Fruit fly (Drosophila melanogaster) whole organism, prepupa: Measurements from ENCODE around the gene Mct1.

Source experiments
- CG10631 ChIP-seq: fragments of 200-800 bp; sonication (Bioruptor generic); optimal IDR thresholded peaks from 2 replicates; lab custom pipeline; 2016; ENCODE audit warnings: missing biosample characterization, missing genetic modification characterization
- CG11294 ChIP-seq: fragments of 200-800 bp; sonication (Bioruptor generic); IDR thresholded peaks from 2 replicates; pipeline ENCODE4 v1.3.6; 2022; ENCODE audit warnings: missing biosample characterization, missing genetic modification characterization
- CG11762 ChIP-seq: fragments of 200-800 bp; sonication (Bioruptor generic); optimal IDR thresholded peaks from 3 replicates; lab custom pipeline; 2016; ENCODE audit warnings: missing biosample characterization, missing genetic modification characterization; ENCODE audit not compliant: insufficient read depth
- CG11902 ChIP-seq: fragments of 200-800 bp; sonication (Bioruptor generic); optimal IDR thresholded peaks from 3 replicates; lab custom pipeline; 2016; ENCODE audit warnings: missing biosample characterization, missing genetic modification characterization
- CG15336 ChIP-seq: fragments of 200-800 bp; sonication (Bioruptor generic); IDR thresholded peaks from 2 replicates; pipeline ENCODE4 v1.3.6; 2022; ENCODE audit warnings: missing biosample characterization, missing genetic modification characterization
- CG1621 ChIP-seq: fragments of 200-800 bp; sonication (Bioruptor generic); optimal IDR thresholded peaks from 3 replicates; lab custom pipeline; 2018; ENCODE audit warnings: missing biosample characterization, mild to moderate bottlenecking, missing genetic modification characterization
- CG16779 ChIP-seq: fragments of 200-800 bp; sonication (Bioruptor generic); optimal IDR thresholded peaks from 3 replicates; lab custom pipeline; 2017; ENCODE audit warnings: missing biosample characterization, mild to moderate bottlenecking, missing genetic modification characterization
- CG32006 ChIP-seq: fragments of 200-800 bp; sonication (Bioruptor generic); optimal IDR thresholded peaks from 3 replicates; lab custom pipeline; 2017; ENCODE audit warnings: missing biosample characterization, mild to moderate bottlenecking, missing genetic modification characterization
- CG34406 ChIP-seq: fragments of 200-800 bp; sonication (Bioruptor generic); optimal IDR thresholded peaks from 3 replicates; lab custom pipeline; 2016; ENCODE audit warnings: missing biosample characterization, missing genetic modification characterization
- CG3919 ChIP-seq: fragments of 200-800 bp; sonication (Bioruptor generic); optimal IDR thresholded peaks from 3 replicates; lab custom pipeline; 2016; ENCODE audit warnings: missing biosample characterization, missing genetic modification characterization
- CG4318 ChIP-seq: fragments of 200-800 bp; sonication (Bioruptor generic); optimal IDR thresholded peaks from 3 replicates; lab custom pipeline; 2017; ENCODE audit warnings: missing biosample characterization, mild to moderate bottlenecking, missing genetic modification characterization
- CG6808 ChIP-seq: fragments of 200-800 bp; sonication (Bioruptor generic); optimal IDR thresholded peaks from 3 replicates; lab custom pipeline; 2017; ENCODE audit warnings: missing biosample characterization, missing genetic modification characterization, mild to moderate bottlenecking, moderate library complexity, missing genetic modification reagents
- CG6854 ChIP-seq: fragments of 200-800 bp; sonication (Bioruptor generic); optimal IDR thresholded peaks from 2 replicates; lab custom pipeline; 2017; ENCODE audit warnings: missing biosample characterization, mild to moderate bottlenecking, missing genetic modification characterization
- CG7368 ChIP-seq: fragments of 200-800 bp; sonication (Bioruptor generic); optimal IDR thresholded peaks from 3 replicates; lab custom pipeline; 2016; ENCODE audit warnings: missing biosample characterization, missing genetic modification characterization
- CG8319 ChIP-seq: fragments of 200-800 bp; sonication (Bioruptor generic); optimal IDR thresholded peaks from 3 replicates; lab custom pipeline; 2016; ENCODE audit warnings: missing biosample characterization, missing genetic modification characterization
- CG8632 ChIP-seq: fragments of 200-800 bp; sonication (Bioruptor generic); optimal IDR thresholded peaks from 3 replicates; lab custom pipeline; 2016; ENCODE audit warnings: missing biosample characterization, missing genetic modification characterization
- CG9139 ChIP-seq: fragments of 200-800 bp; sonication (Bioruptor generic); optimal IDR thresholded peaks from 3 replicates; lab custom pipeline; 2017; ENCODE audit warnings: missing biosample characterization, mild to moderate bottlenecking, missing genetic modification characterization
- Eip78C ChIP-seq: fragments of 200-800 bp; sonication (Bioruptor generic); peaks from one replicate; lab custom pipeline; 2016; ENCODE audit warnings: missing biosample characterization, missing genetic modification characterization
- Ets21C ChIP-seq: fragments of 200-800 bp; sonication (Bioruptor generic); optimal IDR thresholded peaks from 3 replicates; lab custom pipeline; 2016; ENCODE audit warnings: missing biosample characterization, missing genetic modification characterization
- Ets96B ChIP-seq: fragments of 200-800 bp; optimal IDR thresholded peaks from 2 replicates; lab custom pipeline; 2019; ENCODE audit warnings: missing biosample characterization, mild to moderate bottlenecking, missing genetic modification characterization, moderate library complexity
- Hr38 ChIP-seq: sonication (Bioruptor generic); optimal IDR thresholded peaks from 2 replicates; lab custom pipeline; 2016; ENCODE audit warnings: missing biosample characterization, missing genetic modification characterization
- Hr4 ChIP-seq: fragments of 200-800 bp; sonication (Bioruptor generic); optimal IDR thresholded peaks from 3 replicates; lab custom pipeline; 2016; ENCODE audit warnings: missing biosample characterization, missing genetic modification characterization
- OdsH ChIP-seq: fragments of 200-800 bp; sonication (Bioruptor generic); optimal IDR thresholded peaks from 3 replicates; lab custom pipeline; 2016; ENCODE audit warnings: missing biosample characterization, missing genetic modification characterization
- Smox ChIP-seq: fragments of 200-800 bp; sonication (Bioruptor generic); optimal IDR thresholded peaks from 3 replicates; lab custom pipeline; 2016; ENCODE audit warnings: missing biosample characterization, missing genetic modification characterization
- Sox102F ChIP-seq: fragments of 200-800 bp; sonication (Bioruptor generic); optimal IDR thresholded peaks from 2 replicates; lab custom pipeline; 2016; ENCODE audit warnings: missing biosample characterization, mild to moderate bottlenecking, missing genetic modification characterization
- Sox14 ChIP-seq: fragments of 200-800 bp; sonication (Bioruptor generic); optimal IDR thresholded peaks from 3 replicates; lab custom pipeline; 2016; ENCODE audit warnings: missing biosample characterization, missing genetic modification characterization
- Sox15 ChIP-seq: fragments of 200-800 bp; sonication (Bioruptor generic); optimal IDR thresholded peaks from 3 replicates; lab custom pipeline; 2016; ENCODE audit warnings: missing biosample characterization, missing genetic modification characterization
- dac ChIP-seq: fragments of 200-800 bp; sonication (Bioruptor generic); optimal IDR thresholded peaks from 2 replicates; lab custom pipeline; 2017; ENCODE audit warnings: missing biosample characterization, mild to moderate bottlenecking, missing genetic modification characterization
- eg ChIP-seq: fragments of 200-800 bp; sonication (Bioruptor generic); IDR thresholded peaks from 3 replicates; pipeline ENCODE4 v1.3.6; 2022; ENCODE audit warnings: missing biosample characterization, missing genetic modification characterization
- fd59A ChIP-seq: fragments of 200-800 bp; sonication (Bioruptor generic); optimal IDR thresholded peaks from 2 replicates; lab custom pipeline; 2017; ENCODE audit warnings: missing biosample characterization, mild to moderate bottlenecking, missing genetic modification characterization, missing genetic modification reagents
- fd85E ChIP-seq: fragments of 200-800 bp; sonication (Bioruptor generic); optimal IDR thresholded peaks from 3 replicates; lab custom pipeline; 2016; ENCODE audit warnings: missing biosample characterization, missing genetic modification characterization
- lz ChIP-seq: fragments of 200-800 bp; sonication (Bioruptor generic); optimal IDR thresholded peaks from 3 replicates; lab custom pipeline; 2016; ENCODE audit warnings: missing biosample characterization, missing genetic modification characterization
- net ChIP-seq: fragments of 200-800 bp; sonication (Bioruptor generic); optimal IDR thresholded peaks from 3 replicates; lab custom pipeline; 2016; ENCODE audit warnings: missing biosample characterization, missing genetic modification characterization
- spab ChIP-seq: fragments of 200-800 bp; sonication (Bioruptor generic); optimal IDR thresholded peaks from 2 replicates; lab custom pipeline; 2017; ENCODE audit warnings: missing biosample characterization, mild to moderate bottlenecking, missing genetic modification characterization, missing genetic modification reagents
- svp ChIP-seq: fragments of 200-800 bp; sonication (Bioruptor generic); peaks from one replicate; lab custom pipeline; 2016; ENCODE audit warnings: missing biosample characterization, missing genetic modification characterization
- vri ChIP-seq: fragments of 200-800 bp; sonication (Bioruptor generic); optimal IDR thresholded peaks from 3 replicates; lab custom pipeline; 2016; ENCODE audit warnings: missing biosample characterization, mild to moderate bottlenecking, missing genetic modification characterization

The Mct1 gene

DNA sequence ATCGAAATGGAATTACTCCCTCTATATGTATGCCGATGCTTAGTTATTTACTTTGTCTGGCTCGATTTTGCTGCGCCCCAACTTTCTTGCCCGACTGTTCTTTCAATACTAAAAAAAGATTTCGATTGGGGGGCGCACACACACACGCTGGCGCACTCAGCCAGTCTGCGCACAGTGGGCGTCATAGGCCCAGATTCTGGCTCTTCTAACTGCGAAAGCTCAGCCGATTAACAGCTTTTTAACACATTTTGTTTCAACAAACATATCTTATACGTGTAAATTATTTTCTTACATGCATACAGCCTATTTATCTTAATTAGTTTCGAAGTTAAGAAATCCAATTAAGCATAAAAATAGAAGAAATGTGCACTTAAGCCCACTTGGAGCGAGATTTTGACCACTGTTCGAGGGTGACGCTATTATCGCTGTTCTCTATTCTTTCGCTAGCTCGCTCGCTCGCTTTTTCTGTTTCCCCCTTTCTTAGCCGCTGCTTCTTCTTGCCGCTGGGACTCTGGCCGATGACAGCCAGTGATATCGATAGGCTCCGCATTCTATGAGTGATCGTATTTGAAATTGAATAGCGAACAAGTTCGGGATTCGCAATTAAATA, 33.3 kb downstream of the Mct1 start, which contains the start of gene Vinc (continued):
- TF ChIP-seq net (GFP tag; lab: Kevin White, UChicago) (peak; percentile 89), Smox (no peak), CG1621 (peak; percentile 73), CG32006 (GFP tag; lab: Kevin White, UChicago) (peak; percentile 78), eg (peak; percentile 86), Sox15 (peak; percentile 67), Hr38 (GFP tag; lab: Kevin White, UChicago) (no peak), Ets21C (GFP tag; lab: Kevin White, UChicago) (peak; percentile 68), Sox14 (GFP tag; lab: Kevin White, UChicago) (peak; percentile 82), Eip78C (GFP tag; lab: Kevin White, UChicago) (peak; percentile 97), CG10631 (GFP tag; lab: Kevin White, UChicago) (no peak), CG11762 (GFP tag; lab: Kevin White, UChicago) (peak; percentile 91), CG4318 (GFP tag; lab: Kevin White, UChicago) (no peak), OdsH (GFP tag; lab: Kevin White, UChicago) (no peak), lz (GFP tag; lab: Kevin White, UChicago) (peak; percentile 77), CG16779 (tag; lab: Kevin White, UChicago) (peak; percentile 91), Hr4 (GFP tag; lab: Kevin White, UChicago) (no peak), fd85E (GFP tag; lab: Kevin White, UChicago) (no peak), CG8632 (GFP tag; lab: Kevin White, UChicago) (peak; percentile 84), spab (GFP tag; lab: Kevin White, UChicago) (peak; percentile 87), vri (GFP tag; lab: Kevin White, UChicago) (peak; percentile 56), CG7368 (GFP tag; lab: Kevin White, UChicago) (peak; percentile 93), CG3919 (GFP tag; lab: Kevin White, UChicago) (peak; percentile 90), CG11294 (GFP tag; lab: Robert Waterston, UW) (peak; percentile 66; the same call in 1 of the 2 replicates), CG34406 (GFP tag; lab: Kevin White, UChicago) (peak; percentile 73), CG11902 (GFP tag; lab: Kevin White, UChicago) (peak; percentile 79), CG9139 (peak; percentile 75)
- TF ChIP-seq, all 60 proteins: peak for 49

DNA sequence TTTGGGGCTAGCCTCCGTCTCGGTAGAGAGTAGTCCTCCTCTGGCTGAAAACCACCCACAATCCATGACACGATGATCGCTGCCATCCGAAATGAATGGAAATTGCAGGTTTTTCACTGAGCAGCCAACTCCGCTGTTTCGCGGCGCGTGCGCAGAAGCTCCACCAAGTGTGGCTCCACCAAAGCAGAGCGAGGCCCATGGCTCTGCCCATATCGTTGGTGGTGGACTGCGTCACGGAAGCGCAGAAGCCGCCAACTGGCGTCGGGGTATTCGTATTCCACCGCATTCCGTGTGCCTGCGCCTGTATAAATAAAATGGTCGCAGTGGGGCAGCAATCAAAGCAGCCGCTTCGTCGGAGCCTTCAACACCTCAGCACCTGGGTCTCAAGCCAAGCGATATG, 34.5 kb downstream of the Mct1 start, which contains the start of gene CG14052:
CG14052 (plus strand) TSS at position 301 of the 400 bp plus-strand sequence.
- TF ChIP-seq CG15336 (GFP tag; lab: Robert Waterston, UW): no peak
- TF ChIP-seq dac (GFP tag; lab: Kevin White, UChicago): no peak
- TF ChIP-seq Sox102F (GFP tag; lab: Kevin White, UChicago): no peak
- no peak for TF ChIP-seq CG1621
- TF ChIP-seq svp (GFP tag; lab: Kevin White, UChicago): no peak
- TF ChIP-seq lz (GFP tag; lab: Kevin White, UChicago): no peak
- no peak for TF ChIP-seq spab (GFP tag; lab: Kevin White, UChicago)
- no peak for TF ChIP-seq fd59A (GFP tag; lab: Kevin White, UChicago)
- TF ChIP-seq Smox: no peak
- TF ChIP-seq CG6808 (GFP tag; lab: Kevin White, UChicago): no peak

dm6 chrX:2225138-2225537, 36.1 kb downstream of the Mct1 start, which contains the start of gene pcx:
TSS of gene pcx (plus strand) at chrX:2225296.
- no peak for TF ChIP-seq CG8319 (GFP tag; lab: Kevin White, UChicago)
- TF ChIP-seq Ets21C (GFP tag; lab: Kevin White, UChicago): no peak
- TF ChIP-seq vri (GFP tag; lab: Kevin White, UChicago): no peak
- no peak for TF ChIP-seq Ets96B (tag; lab: Kevin White, UChicago)
- no peak for TF ChIP-seq fd59A (GFP tag; lab: Kevin White, UChicago)
- no peak for TF ChIP-seq eg
- no peak for TF ChIP-seq CG6854 (GFP tag; lab: Kevin White, UChicago)
- TF ChIP-seq CG15336 (GFP tag; lab: Robert Waterston, UW): 0 out of 2 replicates have a peak, but pooled peaks have one; percentile 17
